Worm (Caenorhabditis elegans) whole organism, L1 larva: ENCODE measurements around the gene prx-2.

ENCODE experiments used
- egl-27 ChIP-seq, 2 experiments: fragments of 150-350 bp in 1 of 2; sonication (generic microtip); optimal IDR thresholded peaks; 3 replicates each; lab custom pipeline; 2017 to 2018; ENCODE audit warnings: missing biosample characterization in 2 of 2, missing genetic modification characterization in 2 of 2, missing genetic modification reagents in 2 of 2
- ets-5 ChIP-seq: fragments of 200-800 bp; sonication (Bioruptor generic); IDR thresholded peaks from 2 replicates; pipeline ENCODE4 v1.3.6; 2022; ENCODE audit warnings: missing genetic modification characterization, missing compliant biosample characterization
- fkh-10 ChIP-seq: sonication (generic microtip); optimal IDR thresholded peaks from 2 replicates; lab custom pipeline; 2017; ENCODE audit warnings: missing biosample characterization, missing genetic modification reagents, missing genetic modification characterization
- mdl-1 ChIP-seq, 2 experiments: fragments of 150-350 bp; optimal IDR thresholded peaks; 2 replicates each; lab custom pipeline; 2014 to 2017; ENCODE audit warnings: missing biosample characterization in 2 of 2, missing genetic modification characterization in 2 of 2, inconsistent platforms in 1 of 2
- nhr-19 ChIP-seq: fragments of 200-800 bp; sonication (Bioruptor generic); conservative IDR thresholded peaks from 2 replicates; pipeline ENCODE4 v1.3.6; 2022; ENCODE audit warnings: missing genetic modification characterization, missing compliant biosample characterization
- nhr-237 ChIP-seq: fragments of 150-350 bp; optimal IDR thresholded peaks from 2 replicates; lab custom pipeline; 2014; ENCODE audit warnings: missing biosample characterization, missing genetic modification characterization
- nhr-77 ChIP-seq: fragments of 150-350 bp; optimal IDR thresholded peaks from 2 replicates; lab custom pipeline; 2014; ENCODE audit warnings: missing biosample characterization, missing genetic modification characterization
- pag-3 ChIP-seq: sonication (generic microtip); optimal IDR thresholded peaks from 2 replicates; lab custom pipeline; 2017; ENCODE audit warnings: missing genetic modification characterization, mild to moderate bottlenecking, missing compliant biosample characterization, antibody characterized with exemption, borderline replicate concordance; ENCODE audit not compliant: insufficient read depth
- skn-1 ChIP-seq: fragments of 150-350 bp; optimal IDR thresholded peaks from 2 replicates; lab custom pipeline; 2014; ENCODE audit warnings: missing biosample characterization, missing genetic modification characterization
- unc-62 ChIP-seq: fragments of 150-350 bp; optimal IDR thresholded peaks from 2 replicates; lab custom pipeline; 2014; ENCODE audit warnings: missing biosample characterization, missing genetic modification reagents, missing genetic modification characterization
- xbp-1 ChIP-seq: sonication (generic microtip); optimal IDR thresholded peaks from 2 replicates; lab custom pipeline; 2016; ENCODE audit warnings: missing genetic modification characterization, missing compliant biosample characterization
- zip-4 ChIP-seq: fragments of 200-800 bp; sonication (Bioruptor generic); optimal IDR thresholded peaks from 2 replicates; lab custom pipeline; 2018; ENCODE audit warnings: mild to moderate bottlenecking, missing genetic modification characterization, moderate library complexity, missing compliant biosample characterization
- ztf-4 ChIP-seq: fragments of 150-350 bp; optimal IDR thresholded peaks from 2 replicates; lab custom pipeline; 2014; ENCODE audit warnings: missing biosample characterization, missing genetic modification characterization

ce11 chrIV:11673543-11673942, 29.6 kb downstream of the prx-2 start, which contains the start of gene inx-8:
- TF ChIP-seq skn-1 (no peak), ztf-4 (no peak), egl-27 (tag; optimal IDR thresholded peaks at IDR 0.05; lab: Kevin White, UChicago) (no peak), xbp-1 (tag; lab: Kevin White, UChicago) (no peak), zip-4 (GFP tag; lab: Kevin White, UChicago) (no peak), nhr-237 (tag; lab: Kevin White, UChicago) (no peak), nhr-19 (GFP tag; lab: Robert Waterston, UW) (no peak), mdl-1 (tag; optimal IDR thresholded peaks at IDR 0.05; lab: Kevin White, UChicago) (no peak), pag-3 (tag; lab: Kevin White, UChicago) (no peak), nhr-77 (tag; lab: Kevin White, UChicago) (no peak), ets-5 (GFP tag; lab: Robert Waterston, UW) (no peak), unc-62 (GFP tag; lab: Kevin White, UChicago) (no peak), fkh-10 (GFP tag; lab: Kevin White, UChicago) (no peak)
